Fruit fly (Drosophila melanogaster) whole organism, larva: ENCODE measurements around the gene Cp16.
A peak's percentile ranks its signal among the peaks of the same experiment; 100 is the strongest.

Experiments
- noc ChIP-seq: fragments of 200-800 bp; sonication (Bioruptor generic); optimal IDR thresholded peaks from 3 replicates; lab custom pipeline; 2019; ENCODE audit warnings: missing biosample characterization, mild to moderate bottlenecking, missing genetic modification characterization, moderate library complexity

Gene Cp16

DNA sequence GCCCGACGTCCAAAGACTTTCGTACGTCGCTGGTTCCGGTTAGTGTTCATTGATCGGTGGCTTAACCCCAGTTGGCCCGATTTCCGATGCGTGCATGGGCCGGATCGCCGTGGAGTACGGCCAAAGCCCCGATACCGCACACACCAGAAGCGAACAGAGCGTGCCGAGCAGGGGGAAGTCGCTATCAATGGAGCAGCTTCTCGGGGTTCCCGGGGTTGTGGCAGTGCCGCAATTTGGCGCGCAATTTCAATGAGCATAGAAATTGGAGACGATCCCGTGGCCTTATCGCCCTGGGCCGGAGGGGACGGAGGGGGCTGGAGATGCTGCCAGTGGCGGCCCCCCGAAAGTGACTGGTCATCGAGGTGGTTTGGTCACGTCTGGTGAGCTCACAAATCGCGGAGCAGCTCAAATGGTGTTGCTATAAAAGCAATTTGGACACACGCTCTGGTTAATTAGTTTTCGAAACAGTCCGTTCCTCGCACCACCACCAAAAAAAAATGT is at the start of gene Cp16:
Cp16 (plus strand) TSS at position 451 of the 501 bp plus-strand sequence.
- no peak for TF ChIP-seq noc

DNA sequence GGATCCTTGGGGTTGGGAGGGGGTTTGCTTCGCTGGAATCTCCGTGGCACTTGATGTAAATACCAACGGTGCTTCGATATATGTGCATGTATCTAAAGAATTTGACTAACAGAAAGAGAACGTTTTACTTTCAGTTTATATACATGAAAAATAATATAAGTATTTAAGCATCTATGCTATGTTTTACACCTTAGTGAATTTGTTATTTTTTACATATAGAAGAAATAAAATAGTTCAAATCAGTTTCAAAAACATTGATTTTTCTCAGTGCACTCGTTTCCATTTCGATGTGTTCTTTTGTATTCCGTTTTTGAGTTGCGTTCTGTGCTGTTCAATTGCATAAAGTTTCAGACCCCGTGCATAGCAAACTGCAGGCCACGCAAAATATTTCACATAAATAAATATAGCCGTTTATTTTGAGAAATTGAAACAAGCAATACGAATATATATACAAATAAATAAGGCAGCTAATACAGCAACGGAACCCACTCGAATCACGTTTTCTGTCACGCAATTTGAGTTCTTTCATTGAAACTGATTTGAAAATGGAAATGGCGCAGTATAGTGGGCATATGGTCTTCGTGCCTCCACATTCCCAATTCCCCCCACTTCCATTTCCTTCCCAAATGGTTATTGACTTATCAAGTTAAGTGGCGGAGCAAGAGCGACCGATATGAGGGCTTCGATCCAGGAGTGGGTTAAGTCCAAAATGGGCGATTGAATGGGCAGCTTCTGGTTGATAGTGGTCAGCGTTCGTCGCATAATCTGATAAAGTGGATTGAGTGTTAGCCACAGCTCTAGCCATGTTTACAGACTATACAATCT is 49.0 kb upstream of the Cp16 start:
- TF ChIP-seq noc, result no peak

DNA sequence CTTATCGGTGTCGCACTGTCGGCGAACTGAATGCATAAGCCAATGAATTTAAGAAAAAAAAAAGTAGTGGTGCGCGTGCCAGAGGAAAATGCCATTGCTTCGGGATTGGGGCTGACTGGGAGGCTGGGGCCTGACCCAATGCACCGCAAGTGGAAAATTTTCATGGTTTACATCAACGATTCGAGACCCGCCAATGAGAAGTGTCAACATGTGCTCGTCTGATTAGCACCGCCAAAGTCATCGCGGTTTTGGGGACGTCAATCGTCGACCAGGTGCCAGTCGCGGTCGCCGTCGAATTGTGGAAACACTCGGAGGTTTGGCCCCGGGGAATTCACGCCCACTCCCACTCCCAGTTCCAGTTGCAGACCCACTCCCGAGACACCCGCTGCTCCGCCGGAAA is 48.0 kb upstream of the Cp16 start:
- no peak for TF ChIP-seq noc

DNA sequence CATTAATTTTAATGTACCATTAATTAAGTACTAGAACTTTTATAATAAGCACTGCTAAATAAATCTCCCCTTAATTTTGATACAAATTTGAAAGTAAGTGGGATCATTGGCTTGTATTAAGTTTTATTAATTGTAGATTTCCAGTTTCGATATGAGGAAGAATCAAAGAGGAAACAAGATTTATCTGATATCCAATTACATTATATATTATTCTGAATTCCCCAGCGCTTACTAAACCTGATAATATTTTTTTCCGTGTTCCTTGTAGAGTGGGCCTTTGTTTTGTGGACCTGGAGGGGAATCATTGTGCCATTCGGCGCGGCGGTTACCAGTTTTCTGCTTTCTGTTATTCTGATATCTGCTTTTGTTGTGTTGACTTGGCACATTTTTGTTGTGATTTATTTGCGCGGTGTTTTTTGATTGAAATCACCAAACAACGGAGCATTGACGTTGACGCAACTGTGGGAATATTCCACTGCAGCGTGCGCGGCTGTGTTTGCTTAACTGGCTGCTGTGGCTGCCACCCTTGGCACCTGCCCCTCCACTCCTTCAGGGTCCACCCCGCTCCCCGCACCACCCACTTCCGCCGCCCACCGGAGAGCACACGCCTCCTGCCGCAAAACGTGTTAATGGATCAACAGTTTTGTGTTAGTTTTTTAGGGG is 47.2 kb upstream of the Cp16 start:
- TF ChIP-seq noc, result no peak

DNA sequence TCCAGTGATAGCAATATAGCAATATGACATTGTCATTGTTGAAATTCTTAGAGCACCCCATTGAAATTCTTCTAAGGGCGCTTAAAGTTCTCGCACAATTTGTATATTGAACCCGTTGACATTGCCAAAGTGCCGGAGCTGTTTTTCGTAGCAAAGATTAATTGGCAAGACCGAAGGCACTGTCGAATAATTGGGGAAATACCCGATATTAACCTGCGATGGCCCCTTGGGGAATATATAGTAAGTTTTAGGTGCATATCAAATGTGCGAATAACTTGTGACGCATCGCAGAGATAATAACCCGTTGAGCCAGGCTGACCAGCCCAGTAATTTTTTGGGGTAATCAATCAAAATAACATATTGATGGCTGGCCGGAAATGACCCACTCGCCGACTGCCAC is 45.1 kb upstream of the Cp16 start:
- TF ChIP-seq noc, result no peak

DNA sequence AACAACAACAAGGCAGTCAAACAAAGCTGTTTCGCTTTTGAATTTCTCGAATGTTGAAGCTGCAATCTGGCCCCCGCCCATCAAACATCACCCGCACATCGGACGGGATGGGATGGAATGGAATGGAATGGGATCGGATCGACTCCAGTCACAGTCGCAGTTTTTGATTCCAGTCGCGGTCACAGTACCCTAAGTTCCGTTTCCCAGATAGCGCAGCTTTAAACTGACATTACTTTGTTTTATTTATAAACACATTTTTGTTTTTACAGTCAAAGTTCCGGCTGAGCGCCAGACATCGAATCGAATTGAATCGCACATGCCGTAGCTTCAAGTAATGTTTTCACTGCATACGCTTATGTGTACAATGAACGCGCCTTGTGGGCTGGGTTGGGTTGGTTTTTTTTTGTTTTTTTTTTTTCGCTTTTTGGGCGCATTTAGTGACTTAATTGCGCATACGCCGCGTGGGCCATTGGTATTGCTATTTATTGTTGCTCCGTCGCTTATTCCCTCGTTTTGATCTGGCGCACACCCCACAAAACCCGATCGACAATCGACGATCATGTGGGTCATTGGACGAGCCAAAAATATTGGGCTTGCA is 43.0 kb upstream of the Cp16 start:
- peak; percentile 1 for TF ChIP-seq noc

DNA sequence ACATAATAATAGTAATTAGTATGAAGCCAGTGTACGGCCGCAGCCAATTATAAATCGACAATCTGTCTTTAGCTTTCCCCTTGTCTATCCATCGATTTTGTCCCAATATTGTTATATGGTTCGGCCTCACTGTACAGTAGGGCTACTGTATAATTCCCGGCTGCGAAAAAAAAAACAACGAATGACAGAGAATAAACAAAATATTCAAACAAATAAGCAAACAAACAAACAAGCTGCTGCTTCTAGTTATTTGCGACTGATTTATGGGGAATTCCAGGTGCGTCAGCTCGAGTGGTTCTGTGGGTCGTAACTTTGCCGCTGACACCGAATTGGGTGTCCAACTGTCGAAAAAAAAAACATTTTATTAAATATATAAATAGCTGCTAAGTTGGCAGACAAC is 42.1 kb upstream of the Cp16 start:
- TF ChIP-seq noc, result no peak

DNA sequence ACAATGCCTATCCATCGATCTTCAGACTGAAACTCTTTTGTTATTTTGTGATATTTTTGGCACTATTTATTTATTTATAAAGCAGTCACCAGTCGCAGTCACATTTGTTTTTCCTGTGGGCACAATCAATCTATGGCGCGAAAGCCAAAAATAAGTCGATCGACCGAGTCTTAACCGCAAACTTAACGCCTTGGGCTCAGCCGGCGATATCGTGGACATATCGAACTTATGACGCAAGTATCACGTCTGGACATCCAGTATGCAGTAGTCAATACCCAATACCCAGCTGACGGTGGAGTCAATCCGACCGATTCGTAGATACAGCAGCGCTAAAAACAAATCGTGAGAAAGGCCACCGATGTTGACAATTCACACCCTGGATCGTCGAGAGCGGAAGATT is 41.1 kb upstream of the Cp16 start:
- no peak for TF ChIP-seq noc

DNA sequence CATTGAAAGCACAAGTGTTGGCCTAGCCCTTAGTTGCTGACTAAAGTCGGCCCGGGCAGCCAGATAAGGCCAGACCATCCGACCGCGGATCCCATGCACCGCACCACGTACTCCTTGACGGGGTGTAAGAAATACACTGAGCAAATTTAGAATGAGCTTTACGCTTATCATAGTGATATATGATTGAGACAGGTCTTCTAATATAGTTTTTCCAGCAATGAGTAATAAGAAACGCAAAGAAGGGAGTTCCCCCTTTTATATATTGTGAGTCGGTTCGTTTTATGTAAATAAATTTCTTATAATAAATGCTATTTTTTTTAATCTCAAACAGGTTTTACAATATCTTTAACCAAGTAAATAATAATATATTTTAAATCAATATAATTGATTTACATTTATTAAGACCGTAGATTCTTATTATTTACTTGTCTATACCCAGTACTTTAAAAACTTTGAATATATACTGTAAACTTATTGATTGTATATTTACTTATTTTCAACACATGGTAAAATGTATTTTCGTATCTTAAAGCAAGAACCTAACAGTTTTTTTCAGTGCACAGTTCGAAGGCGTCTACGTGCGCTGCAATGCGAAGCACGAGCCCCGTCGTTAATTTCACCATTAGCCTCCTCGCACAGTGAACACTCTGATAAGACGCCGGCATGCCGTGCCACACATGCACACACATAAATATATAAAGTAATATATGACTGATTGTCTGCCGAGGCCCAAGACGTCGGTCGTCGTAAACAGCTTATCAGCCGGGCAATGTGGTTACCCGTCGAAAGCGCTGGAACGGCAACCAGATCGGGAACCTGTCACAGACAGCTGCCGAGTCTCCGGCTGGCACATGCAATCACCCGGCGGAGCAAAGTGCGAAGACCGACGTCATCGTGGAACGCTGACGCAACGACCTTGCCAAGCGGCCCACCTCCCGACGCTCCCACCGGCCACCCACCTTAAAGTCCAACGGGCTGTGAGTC is 39.6 kb upstream of the Cp16 start:
- TF ChIP-seq noc, result peak; percentile 76

DNA sequence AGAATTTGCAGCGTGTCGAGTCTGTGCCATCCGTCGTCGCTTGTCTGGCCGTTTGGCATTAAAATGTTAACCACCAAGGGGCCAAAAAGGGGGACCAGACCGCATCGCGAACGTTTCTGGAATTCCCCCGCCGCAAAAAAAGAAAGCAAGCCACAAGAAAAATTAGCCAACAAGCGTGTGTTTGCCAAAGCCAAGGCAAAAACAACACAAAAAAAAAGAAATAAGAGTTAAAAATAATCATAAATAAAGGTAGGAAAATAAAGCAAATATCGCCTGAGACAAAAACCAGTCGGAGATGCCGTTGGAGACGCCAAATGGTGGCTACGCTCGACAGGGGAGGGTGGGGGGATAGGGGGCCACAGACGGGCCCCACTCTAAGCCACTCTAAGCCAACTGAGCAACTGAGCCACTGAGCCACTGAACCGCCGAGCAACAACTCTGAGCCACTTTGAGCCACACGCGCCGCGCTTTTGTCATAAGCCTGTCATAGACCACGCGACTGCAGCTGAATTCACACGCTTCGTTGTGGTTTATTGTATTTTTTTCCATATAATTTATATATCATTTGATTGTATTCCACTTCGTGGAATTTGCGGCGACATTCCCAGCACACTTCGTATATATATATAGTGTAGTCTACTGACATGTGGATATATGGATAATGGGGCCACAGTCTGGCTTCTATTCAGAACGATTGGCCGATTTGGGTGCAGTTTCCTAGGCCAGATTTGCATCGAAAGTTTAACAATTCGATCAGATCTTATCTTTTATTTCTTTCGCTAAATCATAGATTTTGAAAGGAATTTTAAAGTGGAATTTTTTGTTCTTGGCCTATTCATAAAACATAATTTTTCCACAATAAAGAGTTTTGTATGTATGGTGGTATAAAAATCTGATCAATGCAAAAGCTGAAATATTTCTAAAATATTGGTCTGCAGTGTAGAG is 37.9 kb upstream of the Cp16 start:
- peak; percentile 50 for TF ChIP-seq noc

DNA sequence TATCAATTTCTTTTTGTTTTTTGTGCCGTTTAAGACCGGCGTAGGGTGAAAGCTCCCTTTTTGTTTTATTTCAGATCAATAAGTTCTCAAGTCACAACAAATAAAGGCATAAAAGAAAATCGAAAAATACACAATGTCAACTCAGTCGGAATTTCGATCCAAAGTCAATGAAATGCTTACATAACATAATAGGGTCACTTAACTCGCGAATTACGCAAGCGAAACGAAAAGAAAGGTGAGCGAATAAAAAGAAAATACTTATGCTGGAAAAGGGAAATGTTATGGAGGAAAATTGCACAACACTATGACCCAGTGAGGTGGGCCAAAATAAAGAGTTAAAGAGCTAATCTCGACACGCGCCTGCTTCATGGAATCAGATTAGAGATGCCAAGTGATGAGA is 35.8 kb upstream of the Cp16 start:
- TF ChIP-seq noc, result no peak

DNA sequence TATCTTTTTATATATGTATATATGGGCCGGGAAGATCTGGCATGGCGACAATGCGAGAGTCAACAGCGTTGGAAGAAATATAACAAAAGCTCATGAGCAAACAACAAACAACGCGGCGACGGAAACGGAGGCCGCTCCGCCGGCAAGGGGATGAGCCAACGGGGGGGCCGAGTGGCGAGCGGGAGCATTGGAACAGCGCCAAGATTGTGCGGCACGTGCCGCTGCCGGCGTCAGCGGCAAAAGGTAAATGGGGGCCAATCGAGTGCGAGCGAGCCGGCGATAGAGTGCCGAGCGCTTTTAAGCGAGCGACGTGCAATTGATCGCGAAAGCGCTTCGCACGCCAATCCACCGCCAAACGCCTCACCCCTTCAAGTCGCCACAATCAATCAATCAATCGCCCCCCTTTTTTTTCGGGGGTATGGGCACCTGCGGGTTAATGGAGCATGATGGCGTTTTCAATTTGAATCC is 35.2 kb upstream of the Cp16 start:
- TF ChIP-seq noc, result peak; percentile 84

DNA sequence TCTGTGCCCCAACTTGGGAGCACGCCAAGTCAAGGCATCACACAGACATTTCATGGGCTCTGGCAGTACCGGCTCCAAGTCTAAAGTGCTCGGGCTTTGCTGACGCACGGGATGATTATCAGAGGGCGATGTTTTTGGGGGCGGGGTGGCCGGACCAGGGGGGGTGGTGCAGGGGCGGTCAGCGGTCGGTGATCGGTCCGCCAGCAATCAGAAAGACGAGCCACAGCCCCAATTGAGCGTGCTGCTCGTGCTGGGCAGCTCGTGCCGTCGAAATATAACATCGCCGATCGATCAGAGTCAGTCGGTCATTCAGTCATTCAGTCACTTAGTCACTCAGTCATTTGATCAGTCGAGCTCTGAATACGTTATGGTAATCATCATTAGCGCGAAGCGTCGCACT is 33.9 kb upstream of the Cp16 start:
- TF ChIP-seq noc, result no peak

DNA sequence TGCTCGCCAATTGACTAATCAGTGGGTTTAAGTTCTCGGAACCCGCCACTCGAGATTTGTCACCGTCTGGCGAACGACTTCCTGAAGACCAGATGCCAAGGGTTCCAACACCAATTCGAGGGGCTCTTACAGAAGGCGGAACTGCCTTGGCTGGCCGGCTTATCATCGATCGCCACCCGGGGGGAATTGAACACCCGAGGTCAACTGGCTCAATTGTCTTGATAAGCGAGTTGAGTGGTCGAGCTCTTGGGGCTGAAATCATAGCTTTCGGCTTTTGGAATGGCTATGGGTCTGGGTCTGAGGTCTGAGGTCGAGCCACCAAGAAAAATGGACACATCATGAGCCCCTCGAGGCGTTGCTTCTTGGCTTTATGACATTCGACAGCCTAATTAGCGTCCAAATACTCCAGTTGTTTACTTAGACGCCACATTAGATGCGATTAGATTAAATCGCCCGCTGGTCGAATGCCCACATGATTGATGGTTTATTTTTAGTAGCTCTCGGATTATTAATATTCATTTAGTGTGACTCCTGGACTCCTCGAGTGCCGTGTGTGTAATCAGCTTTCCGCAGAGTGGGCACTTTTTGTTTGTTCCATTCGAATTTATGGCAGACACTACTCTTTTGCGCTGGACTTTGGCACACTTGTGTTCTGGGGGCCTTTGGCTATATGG is 33.1 kb upstream of the Cp16 start:
- TF ChIP-seq noc, result peak; percentile 69

DNA sequence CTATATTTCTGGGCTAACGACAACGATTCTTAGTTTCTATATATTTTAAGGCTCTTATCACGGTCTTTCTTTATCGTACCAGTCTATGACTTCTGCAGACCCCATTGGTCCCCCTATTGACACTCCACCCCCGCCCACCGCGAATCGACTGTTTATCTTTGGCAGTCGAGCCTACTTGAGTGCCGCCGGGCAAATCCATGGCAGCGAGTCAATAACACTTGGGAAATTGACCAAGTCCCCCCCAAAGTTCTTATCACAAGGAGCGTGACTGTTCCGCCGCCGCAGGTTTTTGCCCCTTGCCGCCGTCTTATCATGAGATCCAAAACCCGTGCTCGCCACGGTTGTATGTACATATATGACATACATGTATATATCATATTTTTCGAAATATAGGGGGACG is 32.1 kb upstream of the Cp16 start:
- no peak for TF ChIP-seq noc
